Fruit fly (Drosophila melanogaster) ovary, adult (tissue): Measurements from ENCODE around the gene Kdm3.

Experiments
- CG17801 ChIP-seq: fragments of 200-800 bp; optimal IDR thresholded peaks from 2 replicates; lab custom pipeline; 2019; ENCODE audit warnings: missing biosample characterization, mild to moderate bottlenecking, missing genetic modification characterization, moderate library complexity; ENCODE audit not compliant: partially characterized antibody

The Kdm3 gene

DNA sequence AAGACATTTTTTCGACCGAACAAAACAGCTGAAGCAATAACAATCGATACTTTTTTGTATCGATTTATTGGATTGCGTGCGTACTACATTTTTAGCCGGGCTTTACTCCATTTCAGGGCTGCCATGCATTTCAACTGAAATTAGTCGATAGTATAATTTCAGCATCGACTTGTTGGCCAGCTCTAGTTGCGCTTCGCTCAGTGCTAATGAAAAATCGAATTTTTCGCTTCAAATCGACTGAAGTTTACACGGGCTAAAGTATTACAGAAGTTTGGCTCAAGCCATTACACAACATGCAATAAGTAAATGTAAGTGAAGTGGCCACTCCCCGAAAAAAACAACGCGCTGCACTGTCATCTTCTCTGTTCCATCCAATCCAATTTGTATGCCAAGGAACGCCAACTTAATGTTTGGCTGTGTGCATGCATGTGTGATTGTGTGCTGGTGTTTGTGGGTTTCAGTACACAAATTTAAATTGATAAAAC is at the start of gene Kdm3, which contains the start of the genes mRpL47 and CG8176:
Kdm3 (plus strand) TSS at position 148 of the 485 bp plus-strand sequence.
mRpL47 (minus strand) TSS at position 49 of the 485 bp plus-strand sequence.
CG8176 (plus strand) TSS at position 148 of the 485 bp plus-strand sequence.
- peak; percentile 34 for TF ChIP-seq CG17801

DNA sequence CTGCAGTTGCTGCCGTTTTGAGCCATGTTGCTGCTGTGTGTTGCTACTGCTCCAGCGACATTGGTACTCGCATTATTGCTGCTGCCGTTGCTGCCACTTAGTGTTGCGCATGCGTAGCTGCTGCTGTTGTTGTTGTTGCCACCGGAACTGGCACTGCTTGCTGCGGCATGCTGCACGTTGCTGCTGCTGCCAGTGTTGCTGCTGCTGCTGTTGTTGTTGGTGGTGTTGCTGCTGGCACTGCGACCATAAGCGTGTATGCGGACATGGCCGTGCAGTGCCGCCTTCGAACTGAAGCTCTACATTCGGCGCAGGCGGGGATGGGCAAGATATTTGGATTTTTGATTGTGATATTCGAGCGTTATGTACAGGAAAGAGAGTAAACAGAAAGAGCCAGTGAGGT is 47.7 kb upstream of the Kdm3 start:
- TF ChIP-seq CG17801: no peak

DNA sequence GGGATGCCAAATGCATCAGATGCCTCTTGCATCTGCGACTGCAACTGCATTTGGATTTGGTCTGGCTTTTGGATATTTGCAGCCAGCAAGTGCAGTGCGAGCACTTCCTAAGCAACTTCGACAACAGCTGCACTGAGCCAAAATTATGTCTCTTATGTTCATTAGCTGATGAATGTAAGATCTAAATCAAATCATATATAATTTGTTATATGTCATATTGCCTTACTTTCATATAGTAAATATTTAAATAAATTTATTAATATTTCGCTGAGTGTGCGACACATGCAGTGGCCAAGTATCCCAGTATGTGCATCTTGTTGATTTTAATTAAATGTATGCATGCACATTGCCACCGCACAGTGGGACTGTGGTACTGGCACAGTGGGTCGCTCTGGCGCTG is 35.4 kb upstream of the Kdm3 start:
- TF ChIP-seq CG17801: no peak

DNA sequence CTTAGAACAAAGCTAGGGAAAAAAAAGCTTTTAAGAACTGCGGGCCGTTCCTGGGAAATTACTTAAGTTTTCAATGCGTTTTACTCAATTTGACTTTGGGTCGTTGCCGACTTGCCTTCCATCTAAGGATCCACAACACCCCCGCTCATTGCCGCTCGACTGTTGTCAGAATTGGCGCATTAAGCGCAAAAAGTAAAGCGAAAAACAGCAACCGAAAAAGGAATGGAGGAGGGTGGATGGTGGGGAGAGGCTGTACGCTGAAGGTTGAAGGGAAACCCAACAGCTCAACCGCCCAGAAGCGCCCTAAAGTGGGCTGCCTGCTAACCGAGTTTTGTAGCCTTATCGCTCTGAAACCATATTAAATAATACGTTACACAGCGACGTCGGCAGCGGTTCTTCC is 28.2 kb upstream of the Kdm3 start:
- TF ChIP-seq CG17801: no peak

DNA sequence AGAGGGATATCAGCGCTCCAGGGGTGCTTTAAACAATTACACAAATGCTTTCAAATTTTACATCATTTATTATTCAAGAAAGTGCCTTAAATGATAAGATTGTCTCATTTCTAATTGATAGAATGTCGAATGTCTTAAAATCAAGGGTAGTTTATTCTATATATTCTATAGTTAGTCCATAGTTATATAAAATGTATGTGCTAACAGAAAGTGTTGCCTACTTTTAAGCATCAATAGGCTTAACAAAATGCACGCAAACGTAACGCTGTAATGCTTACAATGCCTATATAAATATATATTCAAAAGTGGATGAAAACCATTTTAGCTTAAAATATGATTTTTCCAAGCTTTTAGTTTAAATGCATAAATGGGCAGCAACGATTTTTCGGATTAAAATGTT is 27.8 kb upstream of the Kdm3 start:
- no peak for TF ChIP-seq CG17801

DNA sequence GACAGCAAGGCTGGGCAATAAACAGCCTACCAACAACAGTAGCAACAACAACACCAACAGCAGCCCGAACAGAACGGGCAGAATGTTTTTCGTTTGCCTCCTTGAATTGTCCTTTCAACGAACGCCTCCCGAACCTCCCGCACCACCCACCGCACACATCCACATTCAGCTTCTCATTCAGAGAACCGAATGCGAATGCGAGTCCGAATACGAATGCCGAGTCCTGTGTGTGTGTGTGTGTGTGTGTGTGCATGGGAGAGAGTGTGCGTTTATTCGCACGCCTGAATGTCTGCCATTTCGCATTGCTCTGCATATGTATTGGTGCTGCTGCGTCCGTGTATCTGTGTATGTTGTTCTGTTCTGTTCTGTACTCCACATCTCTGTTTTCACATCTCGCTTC is 27.3 kb upstream of the Kdm3 start:
- no peak for TF ChIP-seq CG17801

DNA sequence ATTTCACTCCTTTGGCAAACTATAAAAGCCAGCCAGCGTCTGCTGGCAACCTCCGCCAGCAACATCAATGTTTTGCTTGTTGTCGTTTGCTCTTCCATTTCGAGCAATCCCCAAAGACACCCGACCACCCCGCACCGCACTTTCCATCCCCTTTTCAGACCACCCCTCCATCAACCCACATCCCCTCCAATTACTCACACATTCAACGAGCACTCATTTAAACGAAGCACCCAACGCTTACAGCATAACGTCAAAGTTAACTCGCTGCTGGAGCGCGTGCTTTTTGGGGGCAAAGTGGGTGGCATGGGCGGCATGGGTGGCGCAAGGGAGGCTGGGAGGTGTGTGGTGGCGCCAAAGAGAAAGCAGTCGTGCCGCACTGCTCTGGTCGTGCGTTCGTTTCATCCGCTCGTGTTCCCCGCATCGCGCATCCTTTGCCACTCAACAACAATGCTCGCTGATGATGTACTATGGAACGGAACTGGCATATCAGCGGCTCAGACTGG is 24.7 kb upstream of the Kdm3 start:
- TF ChIP-seq CG17801: no peak

DNA sequence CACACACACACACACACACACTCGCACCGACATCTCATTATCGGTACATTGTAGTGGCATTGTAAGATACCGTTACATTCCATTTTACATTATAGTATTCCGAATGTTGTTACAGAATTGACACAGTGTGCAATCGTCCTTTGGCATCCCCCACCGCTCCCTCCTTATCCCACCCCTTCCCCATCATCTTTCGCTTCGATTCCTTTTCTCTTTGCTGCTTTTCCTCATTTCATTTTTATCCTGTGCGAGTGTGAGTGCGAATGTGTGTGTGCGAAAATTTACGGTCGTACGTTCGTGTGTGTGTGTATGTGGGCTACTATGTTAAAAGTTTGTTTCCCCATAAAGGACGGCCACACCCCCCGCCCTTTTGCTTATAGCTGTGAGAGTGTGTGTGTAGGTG is 23.7 kb upstream of the Kdm3 start:
- no peak for TF ChIP-seq CG17801

DNA sequence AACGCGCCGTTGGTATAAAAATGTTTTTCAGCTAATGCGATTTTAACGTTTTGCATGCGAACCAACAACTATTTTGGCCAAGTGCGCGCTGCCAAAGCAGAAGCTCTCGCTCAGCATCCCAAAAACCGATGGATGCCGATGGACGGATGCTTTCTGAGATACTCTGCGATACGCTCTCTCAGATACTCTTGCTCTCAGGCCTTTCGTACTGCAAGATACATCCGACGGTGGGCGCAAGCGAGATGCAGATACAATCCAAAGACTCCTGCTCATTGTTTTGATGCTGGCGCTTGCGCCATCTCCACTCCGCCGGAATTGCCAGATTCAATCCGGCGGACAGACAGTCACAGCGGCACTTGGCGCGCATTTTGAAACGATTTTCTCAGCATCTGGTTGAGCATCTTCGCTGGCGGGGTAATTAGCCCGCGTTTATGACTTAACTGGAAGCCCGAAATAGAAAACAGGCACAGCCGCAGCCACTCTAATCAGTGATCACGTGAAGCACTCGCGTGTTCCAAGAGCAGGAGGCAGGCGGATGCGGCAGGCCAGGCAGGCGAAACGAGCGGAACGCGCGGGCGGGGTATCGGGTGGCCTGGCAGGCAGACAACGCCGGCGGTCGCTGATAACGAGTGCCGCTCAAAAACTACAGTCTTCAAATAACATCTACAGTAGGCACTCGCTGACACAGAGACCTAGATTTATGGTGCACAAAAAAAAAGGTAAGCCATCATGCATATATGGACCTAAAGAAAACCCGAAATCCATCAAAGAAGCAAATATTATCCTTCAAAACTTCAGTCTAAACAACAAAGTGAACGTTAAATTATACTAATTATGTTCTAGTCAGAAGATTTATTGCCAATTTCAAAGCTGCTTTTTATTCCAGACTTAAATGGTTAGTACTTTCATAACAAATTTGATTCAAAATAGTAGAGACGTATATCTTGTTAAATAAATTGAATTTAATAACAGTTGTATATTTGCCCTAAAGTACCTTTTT is 21.9 kb upstream of the Kdm3 start, which contains the start of gene CG16779:
CG16779 (minus strand) TSS at position 51 of the 1,000 bp plus-strand sequence.
- TF ChIP-seq CG17801: no peak

DNA sequence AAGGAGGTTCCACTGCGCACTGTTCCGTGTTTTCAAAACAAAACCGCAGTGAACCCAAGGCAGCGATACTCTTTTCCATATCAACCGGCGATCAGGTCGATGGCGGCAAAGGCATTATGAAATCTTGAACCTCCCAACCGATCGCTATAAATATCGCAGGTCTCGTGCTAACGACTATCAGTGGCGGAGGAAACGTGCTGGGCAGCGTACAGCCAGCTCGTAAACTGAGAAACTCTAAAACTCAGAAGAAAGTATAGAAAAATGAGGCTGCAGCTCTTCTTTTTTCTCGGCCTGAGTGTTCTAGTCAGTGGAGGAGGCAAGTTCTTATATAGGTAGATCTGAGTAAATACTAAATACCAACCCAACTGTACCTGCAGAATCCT is 21.2 kb upstream of the Kdm3 start, which contains the start of gene phu:
phu (plus strand) TSS at position 175 of the 383 bp plus-strand sequence.
- no peak for TF ChIP-seq CG17801

DNA sequence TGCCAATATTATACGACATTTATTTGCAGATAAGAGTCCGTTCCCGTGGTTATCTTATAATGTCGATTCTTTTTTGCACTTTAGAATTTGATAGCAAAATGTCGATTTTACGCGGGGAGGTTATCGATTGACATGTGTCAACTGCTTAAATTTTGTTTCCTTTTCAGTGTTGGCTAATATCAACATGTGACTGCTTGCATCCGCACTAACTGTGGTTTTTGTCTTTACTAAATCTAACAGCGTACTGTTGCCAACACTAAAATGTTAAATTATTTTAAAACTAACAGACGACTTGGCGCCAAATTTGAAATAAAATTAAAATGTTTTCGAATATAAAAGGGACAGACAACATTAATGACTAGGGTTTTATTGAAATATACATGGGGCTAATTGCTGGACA is 19.1 kb upstream of the Kdm3 start:
- TF ChIP-seq CG17801: no peak

DNA sequence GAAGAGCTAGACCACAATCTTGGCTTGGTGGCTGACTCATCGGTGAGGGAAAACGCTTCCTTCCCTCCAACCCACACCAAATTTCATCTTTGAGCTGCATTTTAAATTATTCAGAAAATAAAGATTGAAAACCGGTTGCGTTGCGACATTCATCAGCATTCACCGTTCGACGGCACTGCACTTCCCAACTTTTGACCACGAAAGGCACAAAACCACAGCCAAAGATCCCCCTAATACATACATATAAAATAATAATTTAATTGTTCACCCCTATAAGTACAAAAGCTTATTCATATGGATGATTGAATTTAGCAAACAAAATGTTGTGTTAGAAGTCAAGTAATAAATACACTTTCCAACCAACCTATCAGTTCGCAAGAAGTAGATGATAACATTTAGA is 16.6 kb upstream of the Kdm3 start:
- no peak for TF ChIP-seq CG17801

DNA sequence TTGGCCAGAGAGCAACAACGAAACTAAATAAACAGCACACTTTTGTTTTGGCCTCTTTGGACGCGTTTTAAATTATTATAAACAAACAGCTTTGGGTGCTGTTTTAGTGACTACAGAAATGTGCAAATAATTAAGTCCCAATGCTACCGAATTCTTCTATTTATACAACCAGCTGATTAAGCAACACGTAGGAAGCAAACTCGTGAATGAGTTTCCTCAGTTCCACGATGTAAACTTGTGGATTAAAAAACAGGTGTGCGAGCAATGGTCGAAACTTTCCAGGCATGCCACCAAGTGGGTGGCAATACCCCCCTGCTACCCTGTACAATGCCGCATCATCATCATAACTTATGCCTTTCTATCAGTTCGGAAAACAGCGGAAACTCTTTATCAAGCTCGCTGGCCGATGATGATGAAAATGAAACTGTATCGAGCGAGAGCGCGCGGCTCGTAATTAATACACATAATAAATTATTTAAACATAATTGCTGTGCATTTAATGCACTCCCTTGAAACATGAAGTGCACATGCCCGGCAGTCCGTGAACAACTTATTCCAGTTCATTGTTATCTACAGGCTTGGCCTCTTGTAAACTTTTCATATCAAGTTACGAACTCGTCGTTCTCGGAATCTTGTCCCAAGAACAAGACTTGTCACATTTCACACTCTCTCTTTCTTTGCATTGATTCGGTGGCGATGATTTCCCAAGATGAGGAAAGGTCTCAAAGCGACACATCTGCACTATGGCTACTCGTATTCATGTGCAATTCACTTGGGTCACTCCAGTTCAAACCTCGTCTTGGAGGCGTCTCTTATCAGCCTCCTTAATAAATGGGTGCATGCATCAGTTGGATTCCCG is 15.4 kb upstream of the Kdm3 start:
- no peak for TF ChIP-seq CG17801

DNA sequence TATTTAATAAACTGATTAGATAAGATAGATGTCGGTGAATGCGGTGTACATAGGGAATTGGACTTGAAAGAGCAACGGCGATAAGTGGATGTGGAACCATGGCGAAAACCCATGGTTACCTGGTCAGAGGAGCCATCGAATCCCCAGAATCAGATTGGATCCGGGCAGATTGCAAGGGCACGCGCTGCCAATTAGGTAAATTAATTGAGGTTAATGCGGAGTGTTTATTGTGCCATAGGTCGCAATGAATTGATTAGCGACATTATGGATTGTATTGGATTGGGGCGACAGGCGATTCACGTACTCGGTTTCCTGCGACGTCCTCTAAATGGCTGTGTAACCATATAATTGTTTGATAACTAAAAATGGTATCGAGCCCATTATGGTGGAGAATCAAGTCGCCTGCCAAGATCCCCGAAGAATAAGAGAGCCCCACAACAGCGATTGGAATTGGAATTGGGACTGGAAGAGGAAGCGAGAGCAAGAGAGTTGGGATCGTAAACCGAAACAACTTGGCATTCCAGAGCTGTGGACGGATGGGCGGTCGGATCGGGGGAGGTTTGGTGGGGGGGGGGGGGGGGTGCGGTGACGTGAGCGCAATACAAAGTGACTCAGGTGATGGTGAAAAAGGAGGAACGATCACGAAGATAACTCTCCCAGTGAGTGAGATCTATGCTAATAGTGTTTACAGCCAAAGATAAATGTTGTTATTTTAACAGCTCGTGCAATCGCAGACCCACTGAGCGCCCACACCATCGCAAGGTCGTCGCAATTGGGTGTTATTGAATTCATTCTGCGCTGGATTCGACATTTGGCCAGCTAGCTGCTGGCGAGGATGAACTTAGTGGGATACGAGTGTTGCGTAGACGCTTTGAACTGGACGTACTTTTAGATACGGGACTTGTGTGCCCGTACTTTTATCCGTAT is 14.1 kb upstream of the Kdm3 start:
- TF ChIP-seq CG17801: no peak

DNA sequence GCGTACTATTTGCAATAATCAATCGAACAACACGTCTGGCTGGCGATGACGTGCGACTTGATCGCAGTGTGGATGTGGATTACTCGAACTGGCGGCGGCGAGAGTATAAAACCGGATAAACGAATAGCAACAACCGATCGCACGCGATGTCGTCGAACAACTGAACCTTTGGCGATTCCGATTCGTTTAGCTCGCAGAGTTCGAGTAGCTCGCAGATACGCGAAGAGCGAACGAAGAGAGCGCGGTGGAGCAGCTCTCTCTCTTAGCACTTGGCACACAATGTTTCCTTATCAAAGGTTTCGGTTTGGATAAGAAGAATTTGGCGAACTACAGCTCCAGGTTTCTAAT is 13.4 kb upstream of the Kdm3 start, which contains the start of gene RhoL:
RhoL (minus strand) TSS at position 166 of the 348 bp plus-strand sequence.
- TF ChIP-seq CG17801: peak; percentile 68
